Fruit fly (Drosophila melanogaster) whole organism, embryonic: ENCODE measurements around the gene CG34338.

ENCODE experiments used
- Atf6 ChIP-seq: fragments of 200-800 bp; sonication (Bioruptor generic); IDR thresholded peaks from 2 replicates; pipeline ENCODE4 v1.3.6; 2022; ENCODE audit warnings: missing biosample characterization, missing genetic modification characterization
- B-H2 ChIP-seq: fragments of 200-800 bp; sonication (Bioruptor generic); optimal IDR thresholded peaks from 2 replicates; lab custom pipeline; 2018; ENCODE audit warnings: missing biosample characterization, mild to moderate bottlenecking, missing genetic modification characterization
- BEAF-32 ChIP-seq: fragments of 200-800 bp; sonication (Bioruptor generic); optimal IDR thresholded peaks from 3 replicates; lab custom pipeline; 2017; ENCODE audit warnings: missing biosample characterization, missing genetic modification characterization, mild to moderate bottlenecking, moderate library complexity, missing genetic modification reagents
- CG12659 ChIP-seq: fragments of 200-800 bp; sonication (Bioruptor generic); optimal IDR thresholded peaks from 3 replicates; lab custom pipeline; 2017; ENCODE audit warnings: mild to moderate bottlenecking, missing biosample characterization, missing genetic modification reagents, missing genetic modification characterization
- CG16813 ChIP-seq: fragments of 200-800 bp; sonication (Bioruptor generic); IDR thresholded peaks from 3 replicates; pipeline ENCODE4 v1.3.6; 2022; ENCODE audit warnings: missing biosample characterization, missing genetic modification characterization; ENCODE audit not compliant: partially characterized antibody
- CG17829 ChIP-seq: fragments of 200-800 bp; optimal IDR thresholded peaks from 2 replicates; lab custom pipeline; 2019; ENCODE audit warnings: missing biosample characterization, mild to moderate bottlenecking, missing genetic modification characterization, moderate library complexity
- CG2116 ChIP-seq: fragments of 200-800 bp; sonication (Bioruptor generic); optimal IDR thresholded peaks from 3 replicates; lab custom pipeline; 2018; ENCODE audit warnings: missing biosample characterization, mild to moderate bottlenecking, missing genetic modification characterization
- CG2678 ChIP-seq: fragments of 200-800 bp; sonication (Bioruptor generic); optimal IDR thresholded peaks from 3 replicates; lab custom pipeline; 2019; ENCODE audit warnings: missing biosample characterization, mild to moderate bottlenecking, missing genetic modification characterization, moderate library complexity
- CG2712 ChIP-seq: fragments of 200-800 bp; optimal IDR thresholded peaks from 3 replicates; lab custom pipeline; 2019; ENCODE audit warnings: missing biosample characterization, mild to moderate bottlenecking, missing genetic modification characterization, moderate library complexity
- CG32532 ChIP-seq: fragments of 200-800 bp; sonication (Bioruptor generic); IDR thresholded peaks from 2 replicates; pipeline ENCODE4 v1.3.6; 2022; ENCODE audit warnings: missing biosample characterization, missing genetic modification characterization
- CG34376 ChIP-seq: fragments of 200-800 bp; sonication (Bioruptor generic); optimal IDR thresholded peaks from 2 replicates; lab custom pipeline; 2018; ENCODE audit warnings: missing biosample characterization, mild to moderate bottlenecking, missing genetic modification characterization
- CG3847 ChIP-seq: fragments of 200-800 bp; sonication (Bioruptor generic); IDR thresholded peaks from 2 replicates; pipeline ENCODE4 v1.3.6; 2022; ENCODE audit warnings: missing biosample characterization, missing genetic modification characterization
- CG6175 ChIP-seq: fragments of 200-800 bp; sonication (Bioruptor generic); IDR thresholded peaks from 3 replicates; pipeline ENCODE4 v1.3.6; 2022; ENCODE audit warnings: missing biosample characterization, missing genetic modification characterization
- CG7928 ChIP-seq: fragments of 200-800 bp; sonication (Bioruptor generic); optimal IDR thresholded peaks from 2 replicates; lab custom pipeline; 2017; ENCODE audit warnings: missing biosample characterization, mild to moderate bottlenecking, missing genetic modification characterization
- CG7963 ChIP-seq: fragments of 200-800 bp; sonication (Bioruptor generic); IDR thresholded peaks from 3 replicates; pipeline ENCODE4 v1.3.6; 2022; ENCODE audit warnings: missing biosample characterization, missing genetic modification characterization; ENCODE audit not compliant: partially characterized antibody
- Dll ChIP-seq: fragments of 200-800 bp; sonication (Bioruptor generic); IDR thresholded peaks from 4 replicates; pipeline ENCODE4 v1.3.6; 2022; ENCODE audit warnings: missing biosample characterization, missing genetic modification characterization; ENCODE audit not compliant: partially characterized antibody
- Dp ChIP-seq: fragments of 200-800 bp; sonication (Bioruptor generic); optimal IDR thresholded peaks from 2 replicates; lab custom pipeline; 2018; ENCODE audit warnings: missing biosample characterization, mild to moderate bottlenecking, missing genetic modification characterization, moderate library complexity
- Elba2 ChIP-seq: fragments of 200-800 bp; sonication (Bioruptor generic); optimal IDR thresholded peaks from 3 replicates; lab custom pipeline; 2016; ENCODE audit warnings: missing biosample characterization, missing genetic modification characterization
- Ets97D ChIP-seq: fragments of 200-800 bp; sonication (Bioruptor generic); optimal IDR thresholded peaks from 3 replicates; lab custom pipeline; 2016; ENCODE audit warnings: missing biosample characterization, missing genetic modification characterization
- Fer1 ChIP-seq: fragments of 200-800 bp; sonication (Bioruptor generic); optimal IDR thresholded peaks from 2 replicates; lab custom pipeline; 2017; ENCODE audit warnings: missing biosample characterization, mild to moderate bottlenecking, missing genetic modification characterization
- Gsc ChIP-seq: fragments of 200-800 bp; sonication (Bioruptor generic); IDR thresholded peaks from 2 replicates; pipeline ENCODE4 v1.3.6; 2022; ENCODE audit warnings: missing biosample characterization, missing genetic modification characterization
- H2.0 ChIP-seq: fragments of 200-800 bp; sonication (Bioruptor generic); IDR thresholded peaks from 2 replicates; pipeline ENCODE4 v1.3.6; 2022; ENCODE audit warnings: missing biosample characterization, missing genetic modification characterization
- HLH4C ChIP-seq: fragments of 200-800 bp; sonication (Bioruptor generic); IDR thresholded peaks from 3 replicates; pipeline ENCODE4 v1.3.6; 2022; ENCODE audit warnings: missing biosample characterization, missing genetic modification characterization; ENCODE audit not compliant: partially characterized antibody
- Hey ChIP-seq: fragments of 200-800 bp; sonication (Bioruptor generic); optimal IDR thresholded peaks from 3 replicates; lab custom pipeline; 2018; ENCODE audit warnings: missing biosample characterization, mild to moderate bottlenecking, missing genetic modification characterization
- HmgZ ChIP-seq: fragments of 200-800 bp; sonication (Bioruptor generic); optimal IDR thresholded peaks from 2 replicates; lab custom pipeline; 2018; ENCODE audit warnings: missing biosample characterization, mild to moderate bottlenecking, missing genetic modification characterization
- Hr78 ChIP-seq, 2 experiments: fragments of 200-800 bp in 1 of 2; fragments of >200 bp in 1 of 2; sonication (Bioruptor generic) in 1 of 2; optimal IDR thresholded peaks; 2 replicates each; lab custom pipeline; 2017 to 2019; ENCODE audit warnings: missing biosample characterization in 2 of 2, missing genetic modification characterization in 2 of 2, mild to moderate bottlenecking in 1 of 2, moderate library complexity in 1 of 2
- MESR4 ChIP-seq: fragments of 200-800 bp; sonication (Bioruptor generic); optimal IDR thresholded peaks from 2 replicates; lab custom pipeline; 2018; ENCODE audit warnings: missing biosample characterization, mild to moderate bottlenecking, missing genetic modification characterization, moderate library complexity
- Med ChIP-seq: fragments of 200-800 bp; sonication (Bioruptor generic); peaks from one replicate; lab custom pipeline; 2016; ENCODE audit warnings: missing biosample characterization, missing genetic modification characterization, mild to moderate bottlenecking, inconsistent platforms, moderate library complexity
- Opbp ChIP-seq: fragments of 200-800 bp; sonication (Bioruptor generic); IDR thresholded peaks from 3 replicates; pipeline ENCODE4 v1.3.6; 2022; ENCODE audit warnings: missing biosample characterization, missing genetic modification characterization; ENCODE audit not compliant: partially characterized antibody
- Rfx ChIP-seq: fragments of 200-800 bp; sonication (Bioruptor generic); IDR thresholded peaks from 2 replicates; pipeline ENCODE4 v1.3.6; 2022; ENCODE audit warnings: missing biosample characterization, missing genetic modification characterization
- Scr ChIP-seq: fragments of 200-800 bp; sonication (Bioruptor generic); IDR thresholded peaks from 2 replicates; pipeline ENCODE4 v1.3.6; 2022; ENCODE audit warnings: missing biosample characterization, missing genetic modification characterization; ENCODE audit not compliant: partially characterized antibody
- Stat92E ChIP-seq, 3 experiments: fragments of >200 bp in 2 of 3; fragments of 200-800 bp in 1 of 3; sonication (Bioruptor generic) in 1 of 3; optimal IDR thresholded peaks; 2 replicates each; lab custom pipeline; 2017 to 2019; ENCODE audit warnings: missing biosample characterization in 3 of 3, missing genetic modification characterization in 3 of 3, mild to moderate bottlenecking in 1 of 3, moderate library complexity in 1 of 3
- ash1 ChIP-seq: fragments of 200-800 bp; sonication (Bioruptor generic); optimal IDR thresholded peaks from 2 replicates; lab custom pipeline; 2018; ENCODE audit warnings: missing biosample characterization, mild to moderate bottlenecking, missing genetic modification characterization
- bigmax ChIP-seq: fragments of 200-800 bp; sonication (Bioruptor generic); optimal IDR thresholded peaks from 2 replicates; lab custom pipeline; 2018; ENCODE audit warnings: missing biosample characterization, mild to moderate bottlenecking, missing genetic modification characterization
- chinmo ChIP-seq: fragments of 200-800 bp; sonication (Bioruptor generic); IDR thresholded peaks from 4 replicates; pipeline ENCODE4 v1.3.6; 2022; ENCODE audit warnings: missing biosample characterization, missing genetic modification characterization; ENCODE audit not compliant: partially characterized antibody
- danr ChIP-seq: fragments of 200-800 bp; sonication (Bioruptor generic); IDR thresholded peaks from 2 replicates; pipeline ENCODE4 v1.3.6; 2022; ENCODE audit warnings: missing biosample characterization, missing genetic modification characterization
- dm ChIP-seq: fragments of 200-800 bp; sonication (Bioruptor generic); optimal IDR thresholded peaks from 3 replicates; lab custom pipeline; 2016; ENCODE audit warnings: missing biosample characterization, missing genetic modification characterization
- ftz-f1 ChIP-seq: fragments of 200-800 bp; sonication (Bioruptor generic); optimal IDR thresholded peaks from 2 replicates; lab custom pipeline; 2016; ENCODE audit warnings: missing biosample characterization, missing genetic modification characterization
- gem ChIP-seq: fragments of 200-800 bp; sonication (Bioruptor generic); optimal IDR thresholded peaks from 2 replicates; lab custom pipeline; 2019; ENCODE audit warnings: missing biosample characterization, mild to moderate bottlenecking, missing genetic modification characterization, moderate library complexity
- gsb ChIP-seq: fragments of 200-800 bp; sonication (Bioruptor generic); IDR thresholded peaks from 2 replicates; pipeline ENCODE4 v1.3.6; 2022; ENCODE audit warnings: missing biosample characterization, missing genetic modification characterization
- ind ChIP-seq: fragments of 200-800 bp; sonication (Bioruptor generic); optimal IDR thresholded peaks from 3 replicates; lab custom pipeline; 2016; ENCODE audit warnings: missing biosample characterization, missing genetic modification characterization
- p53 ChIP-seq: fragments of 200-800 bp; sonication (Bioruptor generic); optimal IDR thresholded peaks from 2 replicates; lab custom pipeline; 2016; ENCODE audit warnings: missing biosample characterization, missing genetic modification characterization
- pan ChIP-seq, 4 experiments: fragments of >200 bp in 3 of 4; fragments of 200-800 bp in 1 of 4; sonication (Bioruptor generic) in 1 of 4; optimal IDR thresholded peaks in 3 of 4; IDR thresholded peaks in 1 of 4; 2 replicates each; pipeline versions ENCODE4 v1.3.6 to Lab custom; 2017 to 2022; ENCODE audit warnings: missing biosample characterization in 2 of 4, missing genetic modification characterization in 2 of 4, mixed read lengths in 1 of 4
- schlank ChIP-seq: fragments of 200-800 bp; sonication (Bioruptor generic); optimal IDR thresholded peaks from 2 replicates; lab custom pipeline; 2018; ENCODE audit warnings: missing biosample characterization, mild to moderate bottlenecking, missing genetic modification characterization
- stwl ChIP-seq: fragments of 200-800 bp; sonication (Bioruptor generic); optimal IDR thresholded peaks from 3 replicates; lab custom pipeline; 2018; ENCODE audit warnings: missing biosample characterization, mild to moderate bottlenecking, missing genetic modification characterization, moderate library complexity

Gene CG34338

DNA sequence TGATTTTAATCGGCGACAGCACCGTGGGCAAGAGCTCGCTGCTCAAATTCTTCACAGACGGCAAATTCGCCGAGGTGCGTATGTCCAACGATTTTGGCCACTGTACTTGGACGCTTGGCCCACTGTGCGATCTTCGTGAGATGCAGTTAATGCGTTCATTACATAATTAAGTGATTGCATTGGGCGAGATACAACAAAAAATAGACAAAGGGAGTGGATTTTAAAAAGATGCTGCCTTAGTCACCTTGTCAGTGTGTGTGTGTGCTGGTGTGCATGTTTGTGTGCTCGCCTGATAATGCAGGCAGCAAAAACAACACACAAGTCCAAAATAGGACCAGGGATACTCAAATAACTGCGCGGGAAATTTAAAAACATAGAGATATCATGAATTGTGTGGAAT, 33.3 kb upstream of the CG34338 start (continued):
- TF ChIP-seq CG2678: no peak
- TF ChIP-seq Hr78 (GFP tag; optimal IDR thresholded peaks at IDR 0.05; lab: Kevin White, UChicago): no peak
- TF ChIP-seq CG7963 (GFP tag; lab: Robert Waterston, UW): no peak
- TF ChIP-seq gem: no peak
- peak; percentile 1 for TF ChIP-seq CG2116 (GFP tag; lab: Kevin White, UChicago)
- no peak for TF ChIP-seq Atf6 (GFP tag; lab: Robert Waterston, UW)
- TF ChIP-seq stwl: no peak
- peak; percentile 66; the same call in 1 of the 4 replicates for TF ChIP-seq chinmo
- no peak for TF ChIP-seq H2.0 (GFP tag; lab: Robert Waterston, UW)
- peak; percentile 66 for TF ChIP-seq Med
- no peak for TF ChIP-seq ind
- TF ChIP-seq CG32532 (GFP tag; lab: Robert Waterston, UW): no peak
- no peak for TF ChIP-seq danr
- TF ChIP-seq Scr (GFP tag; lab: Robert Waterston, UW): no peak
- no peak for TF ChIP-seq Stat92E (GFP tag; optimal IDR thresholded peaks at IDR 0.05; lab: Kevin White, UChicago)
- TF ChIP-seq B-H2: no peak
- TF ChIP-seq schlank (tag; lab: Kevin White, UChicago): no peak
- TF ChIP-seq MESR4: peak; percentile 38
- TF ChIP-seq, all 482 proteins: peak for 18

DNA sequence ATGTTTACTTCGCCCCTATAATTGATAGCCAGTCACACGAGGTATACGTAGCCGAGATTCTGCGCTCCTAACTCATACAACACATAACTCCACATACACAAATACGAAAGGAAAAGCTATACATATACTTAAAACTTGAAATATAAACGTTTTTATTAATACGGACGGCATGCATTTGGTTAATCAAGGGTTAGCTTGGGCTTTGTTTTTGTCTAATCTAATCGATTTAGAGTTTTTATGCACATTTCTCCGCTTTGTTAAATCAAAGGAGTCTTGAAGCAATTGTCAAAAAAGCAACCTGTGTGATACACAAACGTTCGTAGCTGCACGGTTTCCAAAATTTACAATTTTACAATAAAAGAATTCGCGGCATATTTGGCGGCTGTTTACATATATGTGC, 31.9 kb upstream of the CG34338 start, which contains the start of gene Tom40:
Gene Tom40, plus strand, starts transcription at position 301 of the 400 bp plus-strand sequence.
- TF ChIP-seq gsb: no peak

DNA sequence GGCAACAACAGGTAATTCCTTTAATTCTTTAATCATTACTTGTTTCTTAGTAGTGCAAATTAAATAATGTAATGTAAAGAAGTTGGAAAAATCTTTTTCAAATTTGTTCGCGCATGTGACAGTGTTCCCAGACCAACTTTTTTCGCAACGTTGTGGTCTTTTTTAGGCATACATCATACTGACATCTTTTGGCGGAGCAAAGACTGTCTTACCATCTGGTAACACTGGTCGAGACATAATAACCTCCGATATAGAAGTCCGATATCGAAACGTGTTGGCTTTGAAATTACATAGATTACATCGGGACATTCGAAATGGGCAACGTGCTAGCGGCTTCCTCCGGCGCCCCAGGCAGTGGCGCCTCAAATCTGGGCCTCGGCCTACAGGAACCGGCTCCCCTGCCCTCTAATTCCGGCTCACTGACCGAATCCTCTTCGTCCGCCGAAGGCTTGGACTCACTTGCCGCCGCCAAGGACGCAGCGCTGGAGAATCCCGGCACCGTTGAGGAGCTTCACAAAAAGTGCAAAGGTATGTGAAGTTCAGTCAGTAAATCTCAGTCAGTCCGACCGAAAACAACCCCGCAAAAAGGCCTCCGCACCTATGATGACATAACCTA, 31.3 kb upstream of the CG34338 start:
- peak; percentile 65; the same call in 2 of the 3 replicates for TF ChIP-seq Opbp (GFP tag; lab: Robert Waterston, UW)
- peak; percentile 90 for TF ChIP-seq Dp (GFP tag; lab: Kevin White, UChicago)
- 0 out of 4 replicates have a peak, but pooled peaks have one; percentile 41 for TF ChIP-seq Dll (GFP tag; lab: Robert Waterston, UW)
- peak; percentile 32 for TF ChIP-seq Ets97D (GFP tag; lab: Kevin White, UChicago)
- TF ChIP-seq CG34376 (GFP tag; lab: Kevin White, UChicago): peak; percentile 16
- TF ChIP-seq HmgZ: peak; percentile 44
- TF ChIP-seq p53 (GFP tag; lab: Kevin White, UChicago): peak; percentile 17
- peak; percentile 25 for TF ChIP-seq CG2116 (GFP tag; lab: Kevin White, UChicago)
- peak; percentile 38 for TF ChIP-seq Elba2 (GFP tag; lab: Kevin White, UChicago)
- TF ChIP-seq CG16813: peak; percentile 36; the same call in 1 of the 3 replicates
- TF ChIP-seq pan (optimal IDR thresholded peaks at IDR 0.05; lab: Kevin White, UChicago): no peak
- no peak for TF ChIP-seq pan (GFP tag; optimal IDR thresholded peaks at IDR 0.05 in 1 of 2, IDR thresholded peaks at IDR 0.05 in 1 of 2)
- peak; percentile 80 for TF ChIP-seq bigmax
- TF ChIP-seq BEAF-32 (GFP tag; lab: Kevin White, UChicago): peak; percentile 55
- TF ChIP-seq CG6175: no peak
- peak; percentile 29 for TF ChIP-seq CG12659 (GFP tag; lab: Kevin White, UChicago)
- no peak for TF ChIP-seq Hey
- TF ChIP-seq CG7928 (GFP tag; lab: Kevin White, UChicago): peak; percentile 37
- TF ChIP-seq CG2712: peak; percentile 6
- TF ChIP-seq HLH4C: no peak
- TF ChIP-seq CG17829 (tag; lab: Kevin White, UChicago): peak; percentile 24
- TF ChIP-seq ash1 (GFP tag; lab: Kevin White, UChicago): no peak
- peak; percentile 24; the same call in 1 of the 2 replicates for TF ChIP-seq Rfx (GFP tag; lab: Robert Waterston, UW)
- TF ChIP-seq Fer1 (GFP tag; lab: Kevin White, UChicago): peak; percentile 22
- 0 out of 2 replicates have a peak, but pooled peaks have one; percentile 20 for TF ChIP-seq CG3847 (GFP tag; lab: Robert Waterston, UW)
- TF ChIP-seq B-H2: peak; percentile 1
- TF ChIP-seq ftz-f1 (GFP tag; lab: Kevin White, UChicago): peak; percentile 33
- no peak for TF ChIP-seq Gsc (GFP tag; lab: Robert Waterston, UW)
- TF ChIP-seq dm (GFP tag; lab: Kevin White, UChicago): peak; percentile 63
- peak; percentile 88 for TF ChIP-seq stwl
